Worm (Caenorhabditis elegans) whole organism, midembryonic: ENCODE data around the gene ugt-62.

Experiments used
- T22C8.4 ChIP-seq: fragments of 200-800 bp; sonication (Bioruptor generic); IDR thresholded peaks from 2 replicates; pipeline ENCODE4 v1.3.6; 2022; ENCODE audit warnings: missing genetic modification characterization, missing compliant biosample characterization
- cog-1 ChIP-seq: sonication (generic microtip); optimal IDR thresholded peaks from 2 replicates; lab custom pipeline; 2016; ENCODE audit warnings: missing genetic modification characterization, missing compliant biosample characterization
- flt-1 ChIP-seq: fragments of 200-800 bp; sonication (Bioruptor generic); IDR thresholded peaks from 2 replicates; pipeline ENCODE4 v1.3.6; 2022; ENCODE audit warnings: missing genetic modification characterization, missing compliant biosample characterization
- klf-2 ChIP-seq: fragments of 200-800 bp; sonication (Bioruptor generic); conservative IDR thresholded peaks from 2 replicates; pipeline ENCODE4 v1.3.6; 2022; ENCODE audit warnings: missing genetic modification reagents, missing genetic modification characterization, missing compliant biosample characterization
- med-1 ChIP-seq: sonication (generic microtip); optimal IDR thresholded peaks from 2 replicates; lab custom pipeline; 2017; ENCODE audit warnings: missing genetic modification characterization, mild to moderate bottlenecking, missing compliant biosample characterization, antibody characterized with exemption, missing genetic modification reagents; ENCODE audit not compliant: insufficient read depth
- ref-1 ChIP-seq: fragments of 200-800 bp; sonication (Bioruptor generic); conservative IDR thresholded peaks from 2 replicates; pipeline ENCODE4 v1.3.6; 2022; ENCODE audit warnings: missing genetic modification reagents, missing genetic modification characterization, missing compliant biosample characterization
- tab-1 ChIP-seq: fragments of 200-800 bp; sonication (Bioruptor generic); IDR thresholded peaks from 2 replicates; pipeline ENCODE4 v1.3.6; 2022; ENCODE audit warnings: missing genetic modification characterization, missing compliant biosample characterization
- ztf-23 ChIP-seq: fragments of 200-800 bp; sonication (Bioruptor generic); IDR thresholded peaks from 2 replicates; pipeline ENCODE4 v1.3.6; 2022; ENCODE audit warnings: missing genetic modification reagents, missing genetic modification characterization, missing compliant biosample characterization
- ztf-29 ChIP-seq: fragments of 200-800 bp; sonication (Bioruptor generic); IDR thresholded peaks from 2 replicates; pipeline ENCODE4 v1.3.6; 2022; ENCODE audit warnings: missing genetic modification reagents, missing genetic modification characterization, missing compliant biosample characterization

DNA sequence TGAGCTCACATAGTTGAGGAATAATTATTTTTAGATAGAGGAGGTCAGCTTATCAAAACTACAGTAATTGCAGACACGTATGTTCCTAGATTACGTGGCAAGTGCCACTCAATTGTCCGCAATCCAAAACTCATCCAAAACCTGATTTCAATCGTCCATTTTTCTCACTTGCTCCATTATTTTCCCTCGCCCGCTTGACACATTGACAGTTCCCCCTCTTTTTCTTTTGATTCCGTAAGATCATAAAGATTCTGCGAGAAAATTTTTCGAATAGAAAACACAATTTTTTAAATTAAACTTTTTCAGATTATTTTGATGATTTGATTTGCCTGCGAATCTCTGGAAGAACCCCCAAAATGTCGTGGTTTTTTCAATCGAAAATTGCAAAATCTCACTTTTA is 8.3 kb upstream of the ugt-62 start, which contains the start of gene M88.4:
- TF ChIP-seq flt-1 (GFP tag; lab: Robert Waterston, UW) (no peak), ztf-23 (GFP tag; lab: Robert Waterston, UW) (no peak), T22C8.4 (GFP tag; lab: Robert Waterston, UW) (no peak), klf-2 (GFP tag; lab: Robert Waterston, UW) (no peak), ref-1 (GFP tag; lab: Robert Waterston, UW) (no peak), ztf-29 (GFP tag; lab: Robert Waterston, UW) (no peak), cog-1 (no peak), med-1 (GFP tag; lab: Kevin White, UChicago) (no peak), tab-1 (GFP tag; lab: Robert Waterston, UW) (no peak)
